Worm (Caenorhabditis elegans) whole organism, L3 larva: ENCODE data around the gene sulp-3.

Experiments
- elt-3 ChIP-seq, 3 experiments: fragments of 150-350 bp in 1 of 3; sonication (generic microtip) in 2 of 3; optimal IDR thresholded peaks; 2 replicates in 2 of 3; 4 replicates in 1 of 3; lab custom pipeline; 2014 to 2017; ENCODE audit warnings: missing biosample characterization in 3 of 3, missing genetic modification characterization in 3 of 3
- fkh-10 ChIP-seq: sonication (generic microtip); optimal IDR thresholded peaks from 2 replicates; lab custom pipeline; 2017; ENCODE audit warnings: missing biosample characterization, missing genetic modification reagents, missing genetic modification characterization
- mdl-1 ChIP-seq: fragments of 150-350 bp; optimal IDR thresholded peaks from 2 replicates; lab custom pipeline; 2014; ENCODE audit warnings: missing biosample characterization, missing genetic modification characterization
- nhr-237 ChIP-seq: fragments of 150-350 bp; optimal IDR thresholded peaks from 2 replicates; lab custom pipeline; 2014; ENCODE audit warnings: missing biosample characterization, missing genetic modification characterization
- nhr-76 ChIP-seq: fragments of 150-350 bp; sonication (generic microtip); optimal IDR thresholded peaks from 5 replicates; lab custom pipeline; 2014; ENCODE audit warnings: missing biosample characterization, missing genetic modification characterization
- skn-1 ChIP-seq: fragments of 150-350 bp; optimal IDR thresholded peaks from 2 replicates; lab custom pipeline; 2014; ENCODE audit warnings: missing biosample characterization, missing genetic modification characterization
- ztf-11 ChIP-seq: fragments of 150-350 bp; optimal IDR thresholded peaks from 2 replicates; lab custom pipeline; 2014; ENCODE audit warnings: missing biosample characterization, missing genetic modification characterization

DNA sequence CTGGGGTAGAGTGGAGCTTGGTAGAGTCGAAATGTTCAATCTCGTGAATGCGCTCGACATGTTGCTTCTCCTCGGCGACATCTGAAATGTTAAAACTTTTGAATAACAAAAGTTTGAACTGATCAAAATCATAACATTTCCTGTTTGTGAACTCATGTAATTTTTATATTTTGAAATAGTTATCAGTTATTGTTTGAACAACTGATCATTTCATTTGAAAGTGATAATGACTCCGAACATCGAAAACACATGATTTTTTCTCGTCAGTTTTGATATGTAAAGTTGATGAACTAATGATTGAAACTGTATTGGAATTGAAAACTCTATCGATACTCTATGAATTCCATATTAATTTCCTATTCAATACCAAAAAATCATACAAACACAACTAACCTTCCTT lies 15.0 kb upstream of the sulp-3 start:
- no peak for TF ChIP-seq elt-3 (tag; optimal IDR thresholded peaks at IDR 0.05; lab: Kevin White, UChicago)
- no peak for TF ChIP-seq mdl-1 (tag; lab: Kevin White, UChicago)
- no peak for TF ChIP-seq nhr-237 (tag; lab: Kevin White, UChicago)
- no peak for TF ChIP-seq fkh-10
- TF ChIP-seq nhr-76 (tag; lab: Kevin White, UChicago): no peak
- no peak for TF ChIP-seq ztf-11 (tag; lab: Kevin White, UChicago)
- TF ChIP-seq skn-1 (tag; lab: Kevin White, UChicago): no peak
